Worm (Caenorhabditis elegans) whole organism, L4/young adult: ENCODE results near the gene crn-4.

Experiments
- W03F9.2 ChIP-seq: fragments of 150-350 bp; optimal IDR thresholded peaks from 2 replicates; lab custom pipeline; 2014; ENCODE audit warnings: missing biosample characterization, missing genetic modification characterization
- dao-5 ChIP-seq: sonication (generic microtip); optimal IDR thresholded peaks from 2 replicates; lab custom pipeline; 2016; ENCODE audit warnings: missing genotype, missing genetic modification characterization, moderate library complexity, missing compliant biosample characterization
- him-1 ChIP-seq: sonication (generic microtip); optimal IDR thresholded peaks from 2 replicates; lab custom pipeline; 2016; ENCODE audit warnings: missing genotype, missing genetic modification reagents, missing genetic modification characterization, missing compliant biosample characterization

DNA sequence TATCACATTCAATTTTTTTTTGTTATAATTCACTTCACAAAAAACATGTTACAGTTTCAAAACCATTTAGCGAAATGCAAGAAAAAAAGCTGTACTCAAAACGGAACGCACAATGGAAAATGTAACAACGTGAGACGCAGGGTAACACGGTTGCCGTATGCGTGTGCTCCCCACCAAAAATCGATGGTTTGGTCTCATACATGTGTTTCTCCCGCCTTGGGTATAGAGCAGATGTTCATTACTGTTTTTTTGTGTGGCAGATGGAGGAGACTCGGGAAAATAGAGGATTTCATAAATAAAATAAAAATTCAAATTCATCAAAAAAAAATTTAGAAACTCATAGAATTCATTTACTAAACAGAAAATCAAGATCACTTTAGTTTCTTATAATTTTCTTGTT, 3.1 kb upstream of the crn-4 start, which contains the start of gene AH9.3:
- no peak for TF ChIP-seq dao-5 (tag; lab: Kevin White, UChicago)
- no peak for TF ChIP-seq W03F9.2 (tag; lab: Kevin White, UChicago)
- no peak for TF ChIP-seq him-1 (tag; lab: Kevin White, UChicago)
